Worm (Caenorhabditis elegans): Measurements from ENCODE around the gene scl-3.
A peak's percentile ranks its signal among the peaks of the same experiment; 100 is the strongest.

scl-3 gene

ce11 chrIV:13029674-13030466 lies 29.5 kb upstream of the scl-3 start (continued):
- TF ChIP-seq hlh-13 (GFP tag; optimal IDR thresholded peaks at IDR 0.05) (no peak), unc-86 (tag; optimal IDR thresholded peaks at IDR 0.05) (peak; percentile 16), fkh-10 (GFP tag; optimal IDR thresholded peaks at IDR 0.05) (no peak), ceh-18 (tag; optimal IDR thresholded peaks at IDR 0.05) (no peak), ref-2 (tag; optimal IDR thresholded peaks at IDR 0.05) (peak; percentile 59), unc-3 (GFP tag; conservative IDR thresholded peaks at IDR 0.05) (no peak), unc-3 (tag; optimal IDR thresholded peaks at IDR 0.05) (no peak), ets-4 (tag; optimal IDR thresholded peaks at IDR 0.05) (no peak), hlh-30 (tag; optimal IDR thresholded peaks at IDR 0.05; ENCODE audit: insufficient read depth) (peak; percentile 11), pag-3 (tag; optimal IDR thresholded peaks at IDR 0.05; ENCODE audit: borderline replicate concordance) (no peak), T23F11.4 (GFP tag; optimal IDR thresholded peaks at IDR 0.05) (no peak), F13H6.1 (tag; optimal IDR thresholded peaks at IDR 0.05) (no peak), hlh-15 (tag; optimal IDR thresholded peaks at IDR 0.05) (no peak), pros-1 (tag; optimal IDR thresholded peaks at IDR 0.05) (no peak), nfya-1 (tag; optimal IDR thresholded peaks at IDR 0.05) (peak; percentile 47), ceh-24 (tag; optimal IDR thresholded peaks at IDR 0.05) (no peak), pha-4 (tag; optimal IDR thresholded peaks at IDR 0.05) (no peak), ama-1 (optimal IDR thresholded peaks at IDR 0.05) (no peak), ceh-45 (GFP tag; IDR thresholded peaks at IDR 0.05) (no peak), K09A11.1 (tag; optimal IDR thresholded peaks at IDR 0.05; ENCODE audit: insufficient read depth) (no peak), pat-9 (tag; optimal IDR thresholded peaks at IDR 0.05) (no peak), npax-4 (tag; optimal IDR thresholded peaks at IDR 0.05) (no peak), ceh-34 (tag; optimal IDR thresholded peaks at IDR 0.05) (peak; percentile 41), syd-9 (tag; optimal IDR thresholded peaks at IDR 0.05) (no peak), sox-4 (tag; optimal IDR thresholded peaks at IDR 0.05) (no peak), elt-4 (tag; optimal IDR thresholded peaks at IDR 0.05) (no peak), fax-1 (tag; optimal IDR thresholded peaks at IDR 0.05) (peak; percentile 40), ahr-1 (tag; optimal IDR thresholded peaks at IDR 0.05) (no peak), nhr-11 (tag; optimal IDR thresholded peaks at IDR 0.05) (no peak), ceh-48 (tag; optimal IDR thresholded peaks at IDR 0.05) (no peak), mec-3 (tag; optimal IDR thresholded peaks at IDR 0.05; ENCODE audit: borderline replicate concordance) (no peak), elt-2 (tag; optimal IDR thresholded peaks at IDR 0.05) (peak; percentile 1), tbx-2 (tag; optimal IDR thresholded peaks at IDR 0.05) (peak; percentile 35), fkh-6 (tag; optimal IDR thresholded peaks at IDR 0.05) (no peak)

ce11 chrIV:13030467-13031299 lies 28.7 kb upstream of the scl-3 start:
- no peak for TF ChIP-seq ceh-22 (tag; optimal IDR thresholded peaks at IDR 0.05)
- peak; percentile 42 for TF ChIP-seq tbx-2 (tag; optimal IDR thresholded peaks at IDR 0.05)
- no peak for TF ChIP-seq ttx-3 (tag; optimal IDR thresholded peaks at IDR 0.05)
- peak; percentile 3 for TF ChIP-seq che-1 (tag; optimal IDR thresholded peaks at IDR 0.05)
- TF ChIP-seq ama-1 (optimal IDR thresholded peaks at IDR 0.05), result peak; percentile 19
- TF ChIP-seq ceh-31 (tag; optimal IDR thresholded peaks at IDR 0.05), result peak; percentile 15
- peak; percentile 7 for TF ChIP-seq elt-2 (tag; optimal IDR thresholded peaks at IDR 0.05)

ce11 chrIV:13032153-13032552 lies 27.2 kb upstream of the scl-3 start:
- TF ChIP-seq nfya-1 (tag; optimal IDR thresholded peaks at IDR 0.05) (no peak), ceh-6 (GFP tag; optimal IDR thresholded peaks at IDR 0.05) (no peak), mec-3 (tag; optimal IDR thresholded peaks at IDR 0.05; ENCODE audit: borderline replicate concordance) (no peak), ceh-34 (tag; optimal IDR thresholded peaks at IDR 0.05) (no peak), C08G9.2 (tag; optimal IDR thresholded peaks at IDR 0.05) (no peak), ets-4 (tag; optimal IDR thresholded peaks at IDR 0.05) (no peak), hlh-15 (tag; optimal IDR thresholded peaks at IDR 0.05) (no peak), Y22D7AL.16 (tag; optimal IDR thresholded peaks at IDR 0.05) (no peak), ceh-48 (tag; optimal IDR thresholded peaks at IDR 0.05) (no peak), hlh-13 (GFP tag; optimal IDR thresholded peaks at IDR 0.05) (no peak), ttx-3 (tag; optimal IDR thresholded peaks at IDR 0.05) (no peak), pha-4 (tag; optimal IDR thresholded peaks at IDR 0.05) (no peak)
